Fruit fly (Drosophila melanogaster): Measurements from ENCODE around the gene ATPsynbetaL.

Gene ATPsynbetaL

dm6 chr3L:16128481-16128972, 30.9 kb downstream of the ATPsynbetaL start, which contains the start of gene Pgm1 (continued):
- TF ChIP-seq CG3995 (GFP tag; optimal IDR thresholded peaks at IDR 0.05) = peak; percentile 49
- peak; percentile 83 for TF ChIP-seq lbe (GFP tag; optimal IDR thresholded peaks at IDR 0.05)
- TF ChIP-seq CG10543 (GFP tag; optimal IDR thresholded peaks at IDR 0.05) = peak; percentile 79
- TF ChIP-seq CG4820 (GFP tag; optimal IDR thresholded peaks at IDR 0.05) = peak; percentile 74
- TF ChIP-seq CG2712 (tag; optimal IDR thresholded peaks at IDR 0.05) = peak; percentile 77
- peak; percentile 92 for TF ChIP-seq ems (GFP tag; optimal IDR thresholded peaks at IDR 0.05)
- TF ChIP-seq CG17612 (GFP tag; IDR thresholded peaks at IDR 0.05) = peak; percentile 48
- peak; percentile 71 for TF ChIP-seq Gug (GFP tag; IDR thresholded peaks at IDR 0.05)
- TF ChIP-seq crp (GFP tag; optimal IDR thresholded peaks at IDR 0.05) = peak in 1 of 2 experiments; percentile 63
- peak; percentile 75 for TF ChIP-seq CG17359 (tag; optimal IDR thresholded peaks at IDR 0.05)
- peak; percentile 82 for TF ChIP-seq slbo (GFP tag; IDR thresholded peaks at IDR 0.05)
- TF ChIP-seq CG18619 (GFP tag; optimal IDR thresholded peaks at IDR 0.05) = peak; percentile 81
- TF ChIP-seq lilli (GFP tag; optimal IDR thresholded peaks at IDR 0.05) = peak; percentile 94
- TF ChIP-seq CG5953 (GFP tag; IDR thresholded peaks at IDR 0.05) = peak; percentile 60; the same call in 1 of the 2 replicates
- TF ChIP-seq ac (GFP tag; optimal IDR thresholded peaks at IDR 0.05) = peak; percentile 69
- TF ChIP-seq kay (GFP tag; optimal IDR thresholded peaks at IDR 0.05) = peak; percentile 76
- peak; percentile 72 for TF ChIP-seq vvl (GFP tag; IDR thresholded peaks at IDR 0.05)
- peak; percentile 22 for TF ChIP-seq CG12104 (GFP tag; optimal IDR thresholded peaks at IDR 0.05)
- peak; percentile 86 for TF ChIP-seq Xbp1 (GFP tag; optimal IDR thresholded peaks at IDR 0.05)
- TF ChIP-seq Ptx1 (GFP tag; IDR thresholded peaks at IDR 0.05) = peak; percentile 82
- peak; percentile 71 for TF ChIP-seq CG17361 (GFP tag; IDR thresholded peaks at IDR 0.05)
- no peak for TF ChIP-seq CG10431 (GFP tag; optimal IDR thresholded peaks at IDR 0.05)
- peak; percentile 77; the same call in 2 of the 3 replicates for TF ChIP-seq gce (GFP tag; IDR thresholded peaks at IDR 0.05)
- TF ChIP-seq Fer2 (tag; optimal IDR thresholded peaks at IDR 0.05) = peak; percentile 64
- peak; percentile 89 for TF ChIP-seq p53 (GFP tag; optimal IDR thresholded peaks at IDR 0.05)
- no peak for TF ChIP-seq Tbp (GFP tag; optimal IDR thresholded peaks at IDR 0.05)
- TF ChIP-seq so (GFP tag; IDR thresholded peaks at IDR 0.05) = peak; percentile 67; the same call in 1 of the 3 replicates
- TF ChIP-seq CG3838 (GFP tag; optimal IDR thresholded peaks at IDR 0.05) = peak; percentile 55
- peak; percentile 85 for TF ChIP-seq Mes4 (GFP tag; optimal IDR thresholded peaks at IDR 0.05)
- TF ChIP-seq CG14667 (GFP tag; IDR thresholded peaks at IDR 0.05) = peak; percentile 69; the same call in 1 of the 2 replicates
- peak; percentile 37 for TF ChIP-seq CG8359 (GFP tag; optimal IDR thresholded peaks at IDR 0.05; ENCODE audit: borderline replicate concordance)
- TF ChIP-seq CG30431 (GFP tag; optimal IDR thresholded peaks at IDR 0.05) = peak; percentile 60
- TF ChIP-seq CG9609 (GFP tag; optimal IDR thresholded peaks at IDR 0.05) = peak; percentile 89
- no peak for TF ChIP-seq sens-2 (GFP tag; IDR thresholded peaks at IDR 0.05)
- TF ChIP-seq Sin3A (optimal IDR thresholded peaks at IDR 0.05) = no peak
- TF ChIP-seq CG4707 (GFP tag; optimal IDR thresholded peaks at IDR 0.05) = peak; percentile 55
- TF ChIP-seq Vsx1 (GFP tag; optimal IDR thresholded peaks at IDR 0.05) = peak; percentile 51
- TF ChIP-seq CG7372 (GFP tag; IDR thresholded peaks at IDR 0.05) = no peak
- peak; percentile 86 for TF ChIP-seq pum (GFP tag; optimal IDR thresholded peaks at IDR 0.05)
- peak; percentile 92 for TF ChIP-seq CG7786 (GFP tag; optimal IDR thresholded peaks at IDR 0.05)
- no peak for TF ChIP-seq Lhr (GFP tag; optimal IDR thresholded peaks at IDR 0.05)
- TF ChIP-seq Hsf (GFP tag; optimal IDR thresholded peaks at IDR 0.05) = peak; percentile 90
- TF ChIP-seq GATAe (GFP tag; conservative IDR thresholded peaks at IDR 0.05) = peak; percentile 89
- TF ChIP-seq CG33557 (GFP tag; optimal IDR thresholded peaks at IDR 0.05) = peak; percentile 58
- TF ChIP-seq MESR4 (GFP tag; optimal IDR thresholded peaks at IDR 0.05) = peak; percentile 42
- TF ChIP-seq CG32532 (GFP tag; IDR thresholded peaks at IDR 0.05) = peak; percentile 77
- TF ChIP-seq Bdp1 (GFP tag; optimal IDR thresholded peaks at IDR 0.05) = peak; percentile 77
- TF ChIP-seq CG15073 (GFP tag; optimal IDR thresholded peaks at IDR 0.05) = no peak
- TF ChIP-seq CG14965 (GFP tag; optimal IDR thresholded peaks at IDR 0.05; ENCODE audit: borderline replicate concordance) = peak; percentile 59
- TF ChIP-seq ssp (GFP tag; IDR thresholded peaks at IDR 0.05) = no peak; the same call in 1 of the 2 replicates
- peak; percentile 90 for TF ChIP-seq mam (GFP tag; optimal IDR thresholded peaks at IDR 0.05)

Measured in whole organism, embryonic.